Fruit fly (Drosophila melanogaster) Kc167 (cell line): Measurements from ENCODE around the gene CG14212.

Experiments used
- Myc ChIP-seq: fragments of >200 bp; optimal IDR thresholded peaks from 2 replicates; lab custom pipeline; 2017; ENCODE audit warnings: missing external identifiers
- Sin3A ChIP-seq: fragments of >200 bp; optimal IDR thresholded peaks from 2 replicates; lab custom pipeline; 2018; ENCODE audit warnings: missing external identifiers
- h ChIP-seq: fragments of >200 bp; optimal IDR thresholded peaks from 3 replicates; lab custom pipeline; 2018; ENCODE audit warnings: missing external identifiers
- insv ChIP-seq: fragments of >200 bp; optimal IDR thresholded peaks from 3 replicates; lab custom pipeline; 2018; ENCODE audit warnings: missing external identifiers
- psq ChIP-seq: fragments of >200 bp; optimal IDR thresholded peaks from 2 replicates; lab custom pipeline; 2017; ENCODE audit warnings: missing external identifiers
- ttk ChIP-seq: sonication (Bioruptor generic); optimal IDR thresholded peaks from 2 replicates; lab custom pipeline; 2017; ENCODE audit warnings: missing external identifiers

CG14212 gene

DNA sequence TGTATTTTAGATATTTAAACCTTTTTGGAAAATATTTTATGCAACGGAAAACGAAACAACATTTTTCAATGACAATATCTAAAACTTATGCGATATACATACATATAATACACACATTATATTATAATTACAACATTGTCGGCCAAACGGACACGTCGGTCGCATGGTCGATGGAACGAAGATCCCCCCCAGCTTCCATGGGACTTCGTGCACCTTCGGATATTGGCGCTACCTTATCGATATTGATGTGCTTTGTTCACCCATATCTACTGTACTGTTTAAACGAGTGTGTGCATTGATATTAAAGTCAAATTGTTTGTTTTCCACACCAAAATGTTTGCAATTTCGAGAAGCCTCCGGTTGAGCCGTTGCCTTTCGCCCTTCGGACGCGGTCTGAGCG lies at the start of gene CG14212:
Gene CG14212 (plus strand): TSS at position 301 of the 400 bp plus-strand sequence.
- no peak for TF ChIP-seq insv (lab: Kevin White, UChicago)
- TF ChIP-seq h (lab: Kevin White, UChicago), result no peak
- TF ChIP-seq ttk (lab: Kevin White, UChicago), result no peak
- no peak for TF ChIP-seq psq (lab: Kevin White, UChicago)

DNA sequence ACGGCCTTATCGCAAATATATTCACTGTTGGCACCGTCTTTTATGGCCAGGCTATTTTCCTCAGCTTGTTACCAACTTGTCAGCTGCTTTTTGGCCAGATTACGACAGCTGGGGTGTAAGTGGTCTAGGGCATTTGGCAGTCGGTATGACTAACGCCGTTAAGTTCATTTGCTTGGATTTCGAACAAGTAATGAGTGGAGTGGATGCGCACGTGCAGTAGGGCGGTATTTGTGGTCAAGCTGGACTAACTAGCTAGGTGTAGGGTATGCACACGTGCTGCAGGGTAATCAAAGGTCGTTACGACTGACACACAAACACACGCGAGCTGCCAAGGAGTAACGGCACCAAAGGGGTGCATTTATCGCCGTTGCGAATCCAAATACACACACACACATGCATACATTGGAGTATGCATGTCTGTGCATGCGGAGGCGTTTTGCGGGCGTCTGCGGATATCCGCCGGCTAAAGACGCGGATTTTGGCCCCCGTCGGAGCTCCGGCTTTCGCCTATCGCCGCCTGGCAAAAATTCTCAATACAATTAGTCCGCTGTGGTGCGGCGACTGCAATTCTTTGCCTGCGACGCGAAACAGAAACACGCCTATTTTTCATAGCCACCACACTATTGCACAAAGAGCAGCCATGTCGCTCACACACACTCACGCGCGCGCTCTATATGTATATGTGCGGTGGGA lies 47.4 kb upstream of the CG14212 start:
- TF ChIP-seq psq (lab: Kevin White, UChicago) (no peak), ttk (lab: Kevin White, UChicago) (peak; percentile 6)

DNA sequence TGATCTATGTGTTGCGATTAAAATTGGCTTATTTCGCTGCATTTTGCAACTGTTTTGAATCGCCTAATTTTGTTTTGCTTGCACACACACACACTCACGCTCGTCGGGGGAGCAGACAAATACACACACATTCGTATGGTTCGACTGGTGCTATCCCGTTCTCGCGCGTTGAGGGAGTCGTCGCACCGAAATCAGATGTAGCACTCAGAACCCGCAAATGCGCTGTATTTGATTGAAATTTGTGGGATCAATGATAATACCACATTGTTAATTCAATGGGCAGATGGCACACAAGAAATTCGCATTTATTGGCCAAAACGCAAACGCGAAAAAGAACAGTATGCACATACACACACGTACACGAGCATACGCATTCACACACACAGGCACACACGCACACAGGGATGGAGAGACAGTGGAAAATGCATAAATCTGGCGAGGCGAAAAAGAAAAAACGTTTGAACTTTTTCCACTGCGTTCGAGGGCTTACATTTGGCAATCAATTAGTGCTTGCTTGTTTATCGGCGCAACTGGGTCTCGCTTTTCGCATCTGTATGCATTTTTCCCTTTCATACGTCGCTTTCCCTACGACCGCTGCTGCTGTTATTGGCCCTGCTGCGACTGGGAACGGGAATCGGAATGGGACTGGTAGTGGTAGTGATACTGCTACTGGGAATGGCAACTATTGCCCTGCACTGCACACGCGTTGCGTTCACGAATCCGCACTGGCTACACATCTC lies 46.4 kb upstream of the CG14212 start:
- no peak for TF ChIP-seq ttk (lab: Kevin White, UChicago)
- TF ChIP-seq insv (lab: Kevin White, UChicago), result no peak

DNA sequence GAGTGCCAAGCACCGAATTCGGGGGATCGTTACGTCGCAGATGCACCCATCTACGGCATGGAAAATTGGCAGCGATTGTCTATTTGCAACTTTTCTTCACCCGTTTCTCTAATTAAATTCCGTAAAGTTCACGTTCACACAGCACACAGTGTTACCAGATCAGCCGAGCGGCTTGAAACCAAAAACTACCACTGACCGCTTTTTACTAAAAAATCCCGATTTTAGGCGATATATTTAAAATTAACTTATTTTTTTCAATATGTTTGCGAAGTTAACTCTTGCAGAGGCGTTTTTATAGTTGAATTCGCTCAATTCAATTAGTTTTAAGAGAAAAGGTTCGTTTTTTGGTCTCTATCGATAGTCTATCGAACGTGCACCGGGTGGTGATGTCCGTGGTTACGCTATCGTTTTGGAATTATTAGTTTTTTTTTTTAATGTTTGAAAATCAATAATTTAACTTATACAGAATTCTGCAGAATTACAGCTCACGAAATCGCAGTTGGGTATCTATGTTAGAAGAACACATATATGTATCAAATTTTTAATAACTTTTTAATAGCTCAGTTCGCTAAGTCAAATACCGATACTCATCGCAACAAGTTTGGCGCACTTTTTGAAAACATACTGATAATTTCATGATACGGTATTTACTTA lies 45.7 kb upstream of the CG14212 start, which contains the start of gene Tao:
Gene Tao (minus strand): TSS at position 153 of the 654 bp plus-strand sequence.
- TF ChIP-seq insv (lab: Kevin White, UChicago), result no peak
- no peak for TF ChIP-seq Myc (lab: Kevin White, UChicago)
- TF ChIP-seq Sin3A (lab: Kevin White, UChicago), result no peak
- no peak for TF ChIP-seq ttk (lab: Kevin White, UChicago)
- no peak for TF ChIP-seq psq (lab: Kevin White, UChicago)
- TF ChIP-seq h (lab: Kevin White, UChicago), result no peak

DNA sequence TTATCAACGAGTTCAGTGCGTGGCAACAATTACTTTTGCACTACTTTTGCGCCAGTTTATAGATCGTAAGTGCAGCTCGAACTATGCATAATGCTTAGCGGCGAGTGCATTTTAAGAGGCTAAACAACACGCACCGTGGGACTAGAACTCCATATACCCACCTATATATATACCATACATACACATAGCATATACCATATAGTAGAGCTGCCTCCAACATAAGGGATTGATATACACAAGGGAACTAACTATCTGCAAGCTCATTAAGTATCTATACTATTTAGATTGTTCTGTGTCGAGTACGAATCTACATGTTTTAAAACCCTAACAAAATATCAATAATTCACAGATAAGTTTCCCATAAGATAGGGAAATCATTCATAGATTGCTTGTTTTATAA lies 43.6 kb upstream of the CG14212 start, which contains the start of gene CG14218:
Gene CG14218 (minus strand): TSS at position 101 of the 400 bp plus-strand sequence.
- TF ChIP-seq ttk (lab: Kevin White, UChicago) (no peak), h (lab: Kevin White, UChicago) (no peak), insv (lab: Kevin White, UChicago) (no peak), Myc (lab: Kevin White, UChicago) (no peak), Sin3A (lab: Kevin White, UChicago) (no peak), psq (lab: Kevin White, UChicago) (no peak)

DNA sequence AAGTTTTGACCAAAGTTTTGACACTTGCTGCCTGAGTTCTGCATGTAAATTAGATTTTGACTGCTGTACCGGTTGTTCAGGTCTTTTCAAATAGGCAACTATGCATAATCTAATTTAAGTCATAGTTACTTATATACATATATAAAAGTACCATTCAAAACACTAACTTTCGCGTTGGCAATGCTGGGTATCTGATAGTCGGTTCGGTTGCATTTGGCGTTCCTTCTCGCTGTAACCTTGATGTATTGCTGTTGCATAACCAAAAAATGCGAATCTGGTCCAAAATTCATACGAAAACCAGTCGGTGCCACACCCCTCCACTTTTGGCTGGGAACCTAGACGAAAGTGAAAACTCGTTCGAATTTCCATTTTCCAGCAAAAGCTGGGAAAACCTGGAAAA lies 42.8 kb upstream of the CG14212 start:
- TF ChIP-seq ttk (lab: Kevin White, UChicago) (no peak), Sin3A (lab: Kevin White, UChicago) (no peak), psq (lab: Kevin White, UChicago) (no peak), insv (lab: Kevin White, UChicago) (no peak), h (lab: Kevin White, UChicago) (no peak), Myc (lab: Kevin White, UChicago) (no peak)

DNA sequence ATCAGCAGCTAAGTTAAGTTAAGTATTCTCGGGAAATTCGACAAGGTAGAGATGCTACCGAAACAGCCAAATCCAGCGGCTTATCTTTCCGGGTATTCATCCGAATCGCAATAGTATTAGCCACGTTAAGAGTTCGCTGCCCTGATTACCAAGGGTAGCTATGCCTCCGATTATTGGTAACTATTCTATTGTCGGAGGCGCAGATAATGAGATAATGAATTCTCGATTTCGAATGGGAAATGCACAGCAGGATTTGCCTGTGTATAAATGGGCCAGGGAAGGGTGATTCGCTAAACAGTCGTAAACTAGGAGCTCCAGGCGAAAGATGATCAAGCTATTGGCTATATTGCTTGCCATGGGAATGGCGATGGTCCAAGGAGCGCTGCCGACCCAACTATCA lies 42.2 kb upstream of the CG14212 start, which contains the start of gene CG14204:
Gene CG14204 (plus strand): TSS at position 301 of the 400 bp plus-strand sequence.
- no peak for TF ChIP-seq ttk (lab: Kevin White, UChicago)
- no peak for TF ChIP-seq h (lab: Kevin White, UChicago)
- no peak for TF ChIP-seq Sin3A (lab: Kevin White, UChicago)
- no peak for TF ChIP-seq psq (lab: Kevin White, UChicago)
- TF ChIP-seq insv (lab: Kevin White, UChicago), result no peak
- TF ChIP-seq Myc (lab: Kevin White, UChicago), result no peak

DNA sequence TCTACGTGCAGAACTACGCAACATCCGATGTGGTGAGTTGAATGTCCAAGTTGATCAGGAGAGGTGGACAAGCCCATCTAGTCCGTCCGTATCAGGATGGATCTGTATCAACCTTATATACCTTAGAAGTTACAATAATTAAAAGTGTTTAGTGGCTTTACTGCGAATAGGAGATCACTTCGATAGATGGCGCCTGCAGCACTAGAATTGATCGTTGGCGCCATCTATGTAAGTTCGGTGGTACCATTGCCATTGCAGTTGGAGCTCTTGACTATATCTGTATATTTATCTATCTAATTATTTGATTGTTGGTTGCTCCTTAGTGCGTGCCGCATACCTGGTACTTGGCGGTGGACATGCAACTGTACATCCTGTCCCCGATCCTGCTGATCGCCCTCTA lies 40.4 kb upstream of the CG14212 start:
- TF ChIP-seq insv (lab: Kevin White, UChicago) (no peak), Myc (lab: Kevin White, UChicago) (no peak), ttk (lab: Kevin White, UChicago) (no peak), Sin3A (lab: Kevin White, UChicago) (no peak), h (lab: Kevin White, UChicago) (no peak), psq (lab: Kevin White, UChicago) (no peak)

DNA sequence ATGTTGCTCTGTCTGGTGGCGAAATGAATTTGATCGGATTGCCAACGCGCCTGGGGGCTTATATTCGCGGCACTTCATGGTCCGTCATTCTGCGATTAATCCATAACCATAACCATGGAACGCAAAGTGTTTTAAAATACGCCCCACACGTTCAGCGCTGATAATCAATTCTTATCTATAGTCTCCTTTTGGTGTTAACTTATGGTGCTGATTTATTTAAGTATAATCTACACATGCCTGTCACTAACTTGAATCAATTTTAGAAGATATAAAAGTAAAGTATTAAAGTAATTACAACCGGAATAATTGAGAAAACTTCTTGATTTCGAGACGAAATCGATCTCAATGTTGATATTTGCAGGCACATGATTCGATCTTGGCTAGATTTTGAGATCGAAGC lies 35.4 kb upstream of the CG14212 start, which contains the start of gene CG14219:
Gene CG14219 (minus strand): TSS at position 101 of the 400 bp plus-strand sequence.
- no peak for TF ChIP-seq insv (lab: Kevin White, UChicago)
- no peak for TF ChIP-seq h (lab: Kevin White, UChicago)
- TF ChIP-seq Myc (lab: Kevin White, UChicago), result no peak
- TF ChIP-seq ttk (lab: Kevin White, UChicago), result no peak
- no peak for TF ChIP-seq psq (lab: Kevin White, UChicago)
- no peak for TF ChIP-seq Sin3A (lab: Kevin White, UChicago)

DNA sequence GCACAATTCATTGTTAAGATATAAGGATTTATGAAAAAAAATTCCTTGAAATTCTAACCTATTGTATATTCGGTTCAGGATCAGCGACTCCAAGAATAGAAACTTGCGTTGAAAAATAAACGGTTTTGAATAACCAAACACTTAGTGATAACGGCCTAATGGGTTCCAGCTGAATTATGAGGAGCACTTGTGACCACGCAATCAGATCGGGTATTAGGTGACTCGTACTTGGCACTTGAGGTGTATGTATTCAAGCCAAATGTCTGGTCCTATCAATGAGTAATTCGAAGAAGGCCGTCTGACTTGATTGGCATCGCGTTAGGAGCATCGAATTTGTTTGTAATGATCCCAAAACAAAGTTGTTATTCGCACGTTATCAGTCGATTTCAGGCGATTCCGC lies 34.9 kb upstream of the CG14212 start:
- TF ChIP-seq Myc (lab: Kevin White, UChicago) (no peak), h (lab: Kevin White, UChicago) (no peak), Sin3A (lab: Kevin White, UChicago) (no peak), psq (lab: Kevin White, UChicago) (no peak), insv (lab: Kevin White, UChicago) (no peak), ttk (lab: Kevin White, UChicago) (no peak)

DNA sequence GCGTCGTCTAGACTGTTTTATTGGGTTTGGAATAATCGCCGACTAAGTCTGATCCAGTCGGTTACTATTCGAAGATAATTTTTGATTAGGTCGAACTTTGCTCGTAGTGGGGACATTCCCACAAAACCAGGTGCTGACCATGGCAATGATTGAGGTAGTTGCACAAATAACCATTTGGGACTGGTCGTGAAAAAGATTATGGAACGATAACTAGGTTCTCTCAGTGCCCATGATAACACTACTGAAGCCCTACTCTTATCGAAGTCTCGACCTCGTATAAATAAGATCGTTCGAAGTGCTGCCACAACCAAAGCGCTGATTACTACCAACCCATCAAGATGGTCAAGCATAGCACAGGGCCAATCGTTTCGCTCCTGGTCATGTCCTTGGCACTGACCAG lies 33.2 kb upstream of the CG14212 start, which contains the start of gene CG14205:
Gene CG14205 (plus strand): TSS at position 301 of the 400 bp plus-strand sequence.
- TF ChIP-seq Myc (lab: Kevin White, UChicago) (no peak), Sin3A (lab: Kevin White, UChicago) (no peak), psq (lab: Kevin White, UChicago) (no peak), h (lab: Kevin White, UChicago) (no peak), ttk (lab: Kevin White, UChicago) (no peak), insv (lab: Kevin White, UChicago) (no peak)
